Worm (Caenorhabditis elegans): ENCODE results near the gene F38B6.8.

Gene F38B6.8

DNA sequence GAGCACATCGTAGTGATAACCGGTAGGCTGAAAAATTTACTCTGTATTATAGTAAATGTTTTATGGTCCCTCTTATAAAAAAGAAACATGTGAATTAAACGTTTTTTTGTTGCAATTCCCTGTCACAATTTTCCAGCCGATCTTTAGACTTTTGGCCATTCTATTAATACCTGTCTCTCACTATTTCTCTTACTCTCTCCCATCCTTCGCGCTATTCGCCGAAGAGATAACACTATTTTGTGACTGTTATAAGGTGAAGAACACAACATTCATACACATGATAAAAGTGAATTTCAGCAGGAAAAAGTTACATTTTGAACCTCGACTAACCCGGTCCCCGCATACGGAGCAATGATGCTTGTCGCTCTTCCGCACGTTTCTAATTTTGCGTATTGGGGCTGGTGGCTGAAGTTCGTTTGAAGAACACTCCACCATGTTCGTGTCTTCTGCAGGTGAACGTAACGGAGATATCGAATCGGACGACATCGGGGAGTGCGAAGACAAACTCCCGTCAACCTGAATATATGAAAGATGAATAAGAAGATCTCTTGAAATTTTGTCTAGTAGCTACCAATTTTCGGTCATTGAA, 43.5 kb downstream of the F38B6.8 start:
- TF ChIP-seq ztf-6 (GFP tag; IDR thresholded peaks at IDR 0.05) (no peak), nhr-120 (GFP tag; IDR thresholded peaks at IDR 0.05) (0 out of 2 replicates have a peak, but pooled peaks have one; percentile 70), nhr-80 (tag; optimal IDR thresholded peaks at IDR 0.05) (peak; percentile 81)

DNA sequence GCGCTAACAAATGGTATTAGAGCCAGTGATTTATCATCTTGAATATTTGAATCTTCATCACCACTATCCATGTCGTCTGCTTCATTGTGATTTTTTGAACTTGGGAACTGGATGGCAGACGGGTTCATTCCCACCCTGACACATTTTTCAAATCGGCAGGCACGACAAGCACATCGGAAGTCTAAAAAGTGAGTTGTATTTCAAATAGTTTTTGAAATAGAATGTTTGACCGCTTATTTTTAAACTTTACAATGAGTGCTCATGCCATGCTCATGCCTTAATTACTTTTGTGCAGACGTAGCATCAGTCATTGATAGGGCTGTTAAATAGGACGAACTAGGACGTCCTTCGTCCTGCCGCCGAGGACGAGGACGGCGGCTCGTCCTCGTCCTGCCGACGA, 44.6 kb downstream of the F38B6.8 start:
- TF ChIP-seq tbx-9 (tag; optimal IDR thresholded peaks at IDR 0.05; ENCODE audit: borderline replicate concordance) (no peak), Y53F4B.3 (GFP tag; IDR thresholded peaks at IDR 0.05) (no peak), cebp-2 (GFP tag; IDR thresholded peaks at IDR 0.05) (no peak), lin-26 (GFP tag; IDR thresholded peaks at IDR 0.05) (no peak), sptf-2 (GFP tag; optimal IDR thresholded peaks at IDR 0.05) (no peak), lir-1 (GFP tag; conservative IDR thresholded peaks at IDR 0.05) (no peak), snpc-1.1 (tag; optimal IDR thresholded peaks at IDR 0.05; ENCODE audit: insufficient read depth) (no peak), nhr-120 (GFP tag; IDR thresholded peaks at IDR 0.05) (peak; percentile 72; the same call in 1 of the 2 replicates)

- TF ChIP-seq bed-1 (GFP tag; IDR thresholded peaks at IDR 0.05), result 0 out of 2 replicates have a peak, but pooled peaks have one; percentile 33
- TF ChIP-seq rcor-1 (GFP tag; IDR thresholded peaks at IDR 0.05), result no peak
These were observed 47.4 kb downstream of the F38B6.8 start, which contains the start of gene aexr-1 for ce11 chrX:6635173-6635572. Gene aexr-1 (minus strand): TSS chrX:6635273.

DNA sequence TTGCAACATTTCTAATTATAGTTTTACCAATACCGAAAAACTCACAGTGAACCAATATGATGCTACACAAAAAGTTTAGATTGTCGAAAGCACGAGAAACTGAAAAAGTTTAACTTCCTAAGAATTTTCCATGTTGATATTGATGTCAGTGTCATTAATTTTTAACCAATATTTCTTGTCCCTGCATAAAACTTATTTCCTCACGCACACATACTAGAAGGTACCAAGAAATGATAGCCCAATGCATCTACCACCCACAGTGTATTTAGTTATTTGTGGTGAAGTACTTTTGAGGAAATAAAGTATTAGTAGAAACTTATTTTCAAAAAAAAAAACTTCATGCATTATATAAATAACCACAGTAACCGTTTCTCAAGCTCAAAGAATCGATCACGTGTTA, 51.1 kb downstream of the F38B6.8 start, which contains the start of gene aexr-2:
aexr-2 (minus strand) TSS at position 101 of the 400 bp plus-strand sequence.
- TF ChIP-seq ceh-91 (GFP tag; IDR thresholded peaks at IDR 0.05) (no peak), unc-130 (GFP tag; optimal IDR thresholded peaks at IDR 0.05) (no peak), B0019.2 (GFP tag; conservative IDR thresholded peaks at IDR 0.05) (no peak), ZK185.1 (tag; optimal IDR thresholded peaks at IDR 0.05; ENCODE audit: poor library complexity, severe bottlenecking) (no peak), mcd-1 (GFP tag; IDR thresholded peaks at IDR 0.05) (no peak), fkh-3 (tag; optimal IDR thresholded peaks at IDR 0.05) (no peak), die-1 (tag; optimal IDR thresholded peaks at IDR 0.05) (no peak), F33H1.4 (GFP tag; IDR thresholded peaks at IDR 0.05) (no peak), xnd-1 (tag; optimal IDR thresholded peaks at IDR 0.05) (no peak), F37B4.10 (GFP tag; IDR thresholded peaks at IDR 0.05) (no peak), lir-1 (GFP tag; conservative IDR thresholded peaks at IDR 0.05) (no peak), repo-1 (tag; optimal IDR thresholded peaks at IDR 0.05) (no peak), ztf-22 (GFP tag; optimal IDR thresholded peaks at IDR 0.05) (no peak), dpff-1 (tag; optimal IDR thresholded peaks at IDR 0.05) (no peak), F39B2.1 (GFP tag; IDR thresholded peaks at IDR 0.05) (no peak), bed-1 (GFP tag; IDR thresholded peaks at IDR 0.05) (no peak), K11D2.4 (GFP tag; IDR thresholded peaks at IDR 0.05) (no peak), aptf-2 (GFP tag; conservative IDR thresholded peaks at IDR 0.05) (no peak)

Data from whole organism, young adult.